Worm (Caenorhabditis elegans): ENCODE results near the gene Y49G5A.1.

Gene Y49G5A.1

ce11 chrV:5328314-5328713, 41.1 kb upstream of the Y49G5A.1 start, which contains the start of gene C10G8.8:
TSS of gene C10G8.8 (minus strand) at chrV:5328414.
- TF ChIP-seq elt-1 (tag; optimal IDR thresholded peaks at IDR 0.05): no peak

DNA sequence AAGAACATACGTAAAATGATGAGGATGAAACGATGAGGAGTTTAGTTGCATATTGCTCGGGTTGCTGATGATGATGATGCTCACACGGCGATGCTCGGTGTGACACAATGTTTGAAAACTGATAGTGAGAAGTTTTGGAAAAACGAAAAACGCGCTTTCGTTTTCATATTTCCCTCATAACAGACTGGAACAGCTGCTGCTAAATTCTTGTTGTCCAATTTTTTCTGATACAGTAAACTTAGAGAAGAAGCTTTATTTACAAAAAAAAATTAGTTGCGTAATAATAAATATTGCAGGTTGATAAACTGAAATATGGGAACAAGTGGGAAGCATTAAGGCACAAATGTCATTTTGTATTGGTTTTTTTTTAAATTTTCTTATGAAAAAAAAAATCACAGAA, 37.4 kb upstream of the Y49G5A.1 start, which contains the start of gene ceh-33:
TSS of gene ceh-33 (minus strand) at position 101 of the 400 bp plus-strand sequence.
- TF ChIP-seq sma-3 (GFP tag; optimal IDR thresholded peaks at IDR 0.05) (no peak), nhr-6 (tag; optimal IDR thresholded peaks at IDR 0.05) (no peak), nhr-11 (tag; optimal IDR thresholded peaks at IDR 0.05) (no peak), unc-62 (GFP tag; optimal IDR thresholded peaks at IDR 0.05) (no peak), crh-2 (tag; optimal IDR thresholded peaks at IDR 0.05) (no peak)

ce11 chrV:5322815-5323214, 35.6 kb upstream of the Y49G5A.1 start:
- TF ChIP-seq F13H6.1 (tag; optimal IDR thresholded peaks at IDR 0.05) (peak; percentile 35), ama-1 (optimal IDR thresholded peaks at IDR 0.05) (no peak), nhr-11 (tag; optimal IDR thresholded peaks at IDR 0.05) (no peak), Y55F3AM.14 (GFP tag; optimal IDR thresholded peaks at IDR 0.05) (no peak), nhr-21 (tag; optimal IDR thresholded peaks at IDR 0.05) (no peak), sem-4 (tag; optimal IDR thresholded peaks at IDR 0.05) (no peak), lsy-2 (tag; optimal IDR thresholded peaks at IDR 0.05) (peak in 1 of 2 experiments; percentile 18)

ce11 chrV:5319477-5319876, 32.3 kb upstream of the Y49G5A.1 start, which contains the start of gene ceh-34:
TSS of gene ceh-34 (minus strand) at chrV:5319577.
- TF ChIP-seq blmp-1 (tag; optimal IDR thresholded peaks at IDR 0.05; ENCODE audit: insufficient read depth) (no peak), elt-3 (tag; optimal IDR thresholded peaks at IDR 0.05) (no peak), nhr-23 (tag; optimal IDR thresholded peaks at IDR 0.05) (no peak), nhr-21 (tag; optimal IDR thresholded peaks at IDR 0.05) (no peak), ceh-16 (tag; optimal IDR thresholded peaks at IDR 0.05) (no peak), snpc-4 (tag; optimal IDR thresholded peaks at IDR 0.05) (no peak), peb-1 (tag; optimal IDR thresholded peaks at IDR 0.05) (no peak)

DNA sequence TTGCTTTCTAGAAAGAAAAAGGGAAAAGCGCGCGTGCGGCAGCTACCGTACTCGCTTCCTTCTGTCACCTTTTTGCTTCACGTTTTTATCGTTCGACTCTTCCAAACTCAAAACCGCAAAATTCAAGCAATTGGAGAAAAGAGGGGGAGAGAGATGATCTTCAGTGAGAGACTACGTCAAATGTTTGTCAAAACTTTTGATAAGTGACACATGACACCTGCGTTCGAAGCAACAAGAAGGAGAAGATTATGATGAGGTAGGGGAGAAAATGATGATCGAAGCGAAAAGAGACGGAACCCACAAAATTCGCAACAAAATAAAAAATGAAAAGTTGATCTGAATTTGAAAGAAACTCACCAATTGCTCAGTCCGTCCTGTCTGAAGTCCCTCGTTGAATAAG, 31.2 kb upstream of the Y49G5A.1 start:
- no peak for TF ChIP-seq sma-3 (GFP tag; optimal IDR thresholded peaks at IDR 0.05)
- TF ChIP-seq zag-1 (tag; optimal IDR thresholded peaks at IDR 0.05): no peak
- no peak for TF ChIP-seq peb-1 (tag; optimal IDR thresholded peaks at IDR 0.05)
- TF ChIP-seq sma-9 (GFP tag; optimal IDR thresholded peaks at IDR 0.05): no peak
- TF ChIP-seq sma-9 (tag; optimal IDR thresholded peaks at IDR 0.05): no peak
- TF ChIP-seq nhr-11 (tag; optimal IDR thresholded peaks at IDR 0.05): no peak
- no peak for TF ChIP-seq nhr-25 (tag; optimal IDR thresholded peaks at IDR 0.05)
- TF ChIP-seq F13H6.1 (tag; optimal IDR thresholded peaks at IDR 0.05): no peak
- no peak for TF ChIP-seq nhr-10 (tag; optimal IDR thresholded peaks at IDR 0.05)
- TF ChIP-seq ztf-1 (GFP tag; conservative IDR thresholded peaks at IDR 0.05): no peak
- TF ChIP-seq nhr-23 (tag; optimal IDR thresholded peaks at IDR 0.05): no peak

DNA sequence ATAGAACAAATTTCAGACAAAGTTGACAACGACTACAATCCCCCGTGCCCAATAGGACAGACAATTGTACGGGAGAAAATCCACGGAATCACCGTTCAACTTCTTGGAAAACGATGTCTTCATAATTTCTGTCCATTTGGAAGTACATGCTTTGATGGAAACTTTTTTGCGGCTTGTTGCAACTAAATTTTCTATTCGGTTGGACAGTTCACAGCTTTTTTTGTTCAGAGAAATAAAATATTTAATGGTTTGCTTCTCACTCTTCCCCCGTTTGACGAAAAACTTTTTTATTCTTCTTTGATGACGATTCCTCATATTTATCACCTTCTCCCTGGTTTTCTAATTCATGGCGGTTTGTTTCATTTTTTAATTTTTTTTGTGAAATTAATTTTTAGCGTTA, 26.9 kb upstream of the Y49G5A.1 start, which contains the start of gene C10G8.2:
TSS of gene C10G8.2 (plus strand) at position 301 of the 400 bp plus-strand sequence.
- TF ChIP-seq sem-4 (tag; optimal IDR thresholded peaks at IDR 0.05) (no peak), C34F6.9 (tag; optimal IDR thresholded peaks at IDR 0.05) (no peak), elt-3 (tag; optimal IDR thresholded peaks at IDR 0.05) (no peak)

DNA sequence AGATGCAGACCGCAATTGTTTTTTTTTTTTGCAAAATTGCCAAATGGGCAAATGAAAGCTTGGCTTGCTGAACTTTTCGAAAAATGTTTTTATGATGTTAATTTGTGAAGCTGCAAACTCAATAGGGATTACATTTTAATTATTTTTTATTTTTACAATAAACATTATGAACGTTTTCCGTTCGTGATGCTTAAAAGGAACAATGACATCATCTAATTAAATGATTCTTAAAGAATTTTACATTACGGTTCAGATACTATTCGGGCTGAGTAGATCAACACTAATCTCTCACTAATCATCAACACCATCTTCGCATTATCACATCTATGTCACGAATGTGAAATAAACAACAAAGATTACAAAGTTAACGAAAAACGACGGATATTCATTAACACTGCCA, 25.3 kb upstream of the Y49G5A.1 start, which contains the start of gene C10G8.3:
TSS of gene C10G8.3 (plus strand) at position 301 of the 400 bp plus-strand sequence.
- no peak for TF ChIP-seq aly-2 (tag; optimal IDR thresholded peaks at IDR 0.05)
- no peak for TF ChIP-seq peb-1 (tag; optimal IDR thresholded peaks at IDR 0.05)

- TF ChIP-seq peb-1 (tag; optimal IDR thresholded peaks at IDR 0.05) (no peak), ztf-4 (tag; optimal IDR thresholded peaks at IDR 0.05) (no peak), alr-1 (tag; optimal IDR thresholded peaks at IDR 0.05) (no peak), ama-1 (optimal IDR thresholded peaks at IDR 0.05) (no peak), mdl-1 (tag; optimal IDR thresholded peaks at IDR 0.05) (no peak), nhr-12 (tag; optimal IDR thresholded peaks at IDR 0.05) (no peak), crh-2 (tag; optimal IDR thresholded peaks at IDR 0.05) (no peak), aly-2 (tag; optimal IDR thresholded peaks at IDR 0.05) (no peak), ZK546.5 (tag; optimal IDR thresholded peaks at IDR 0.05) (no peak), nhr-10 (tag; optimal IDR thresholded peaks at IDR 0.05) (no peak)
Measured at ce11 chrV:5311635-5312034, 24.5 kb upstream of the Y49G5A.1 start, which contains the start of gene C10G8.4. TSS of gene C10G8.4 (plus strand) at chrV:5311935.
